Fruit fly (Drosophila melanogaster) whole organism, wandering third instar larva: ENCODE results near the gene CG4161.

Experiments
- Abd-B ChIP-seq: fragments of >200 bp; optimal IDR thresholded peaks from 2 replicates; lab custom pipeline; 2017; ENCODE audit warnings: missing biosample characterization, missing genetic modification characterization
- CG32264 ChIP-seq: fragments of 200-800 bp; sonication (Bioruptor generic); optimal IDR thresholded peaks from 2 replicates; lab custom pipeline; 2016; ENCODE audit warnings: missing biosample characterization, missing genetic modification characterization
- CG9705 ChIP-seq: fragments of 200-800 bp; sonication (Bioruptor generic); optimal IDR thresholded peaks from 2 replicates; lab custom pipeline; 2018; ENCODE audit warnings: missing biosample characterization, mild to moderate bottlenecking, missing genetic modification characterization
- CrebA ChIP-seq: fragments of 200-800 bp; sonication (Bioruptor generic); optimal IDR thresholded peaks from 2 replicates; lab custom pipeline; 2016; ENCODE audit warnings: missing biosample characterization, mild to moderate bottlenecking, missing genetic modification characterization, borderline replicate concordance
- Dfd ChIP-seq: fragments of >200 bp; optimal IDR thresholded peaks from 2 replicates; lab custom pipeline; 2017; ENCODE audit warnings: missing biosample characterization, missing genetic modification characterization
- Dif ChIP-seq: fragments of 200-275, 200-300 bp; sonication (Bioruptor generic); optimal IDR thresholded peaks from 2 replicates; lab custom pipeline; 2018; ENCODE audit warnings: missing biosample characterization, missing genetic modification characterization; ENCODE audit not compliant: partially characterized antibody
- GATAd ChIP-seq: sonication (Bioruptor generic); optimal IDR thresholded peaks from 2 replicates; lab custom pipeline; 2016; ENCODE audit warnings: missing biosample characterization, missing genetic modification characterization
- HLH106 ChIP-seq: fragments of 200-800 bp; optimal IDR thresholded peaks from 3 replicates; lab custom pipeline; 2019; ENCODE audit warnings: missing biosample characterization, mild to moderate bottlenecking, missing genetic modification characterization, moderate library complexity
- Hnf4 ChIP-seq: fragments of 200-800 bp; sonication (Bioruptor generic); optimal IDR thresholded peaks from 2 replicates; lab custom pipeline; 2016; ENCODE audit warnings: missing biosample characterization, mild to moderate bottlenecking, missing genetic modification characterization
- Hr78 ChIP-seq: fragments of >200 bp; optimal IDR thresholded peaks from 2 replicates; lab custom pipeline; 2017; ENCODE audit warnings: missing biosample characterization, missing genetic modification characterization
- Hr83 ChIP-seq: fragments of 200-300 bp; sonication (Bioruptor generic); optimal IDR thresholded peaks from 2 replicates; lab custom pipeline; 2016; ENCODE audit warnings: missing biosample characterization, mild to moderate bottlenecking, missing genetic modification characterization, moderate library complexity; ENCODE audit not compliant: poor library complexity, severe bottlenecking
- Jra ChIP-seq: sonication (Bioruptor generic); optimal IDR thresholded peaks from 2 replicates; lab custom pipeline; 2016; ENCODE audit warnings: missing biosample characterization, missing genetic modification characterization
- Mio ChIP-seq: sonication (Bioruptor generic); optimal IDR thresholded peaks from 2 replicates; lab custom pipeline; 2016; ENCODE audit warnings: missing biosample characterization, missing genetic modification characterization
- Myc ChIP-seq: fragments of >200 bp; optimal IDR thresholded peaks from 2 replicates; lab custom pipeline; 2017
- N ChIP-seq: fragments of >200 bp; optimal IDR thresholded peaks from 2 replicates; lab custom pipeline; 2018; ENCODE audit warnings: missing biosample characterization, missing external identifiers, missing genetic modification characterization
- OdsH ChIP-seq: fragments of 200-800 bp; sonication (Bioruptor generic); optimal IDR thresholded peaks from 2 replicates; lab custom pipeline; 2016; ENCODE audit warnings: missing biosample characterization, mild to moderate bottlenecking, missing genetic modification characterization
- Rel ChIP-seq, 2 experiments: fragments of 200-800 bp; sonication (Bioruptor generic) in 1 of 2; optimal IDR thresholded peaks; 2 replicates in 1 of 2; 3 replicates in 1 of 2; lab custom pipeline; 2016 to 2019; ENCODE audit warnings: mild to moderate bottlenecking in 2 of 2, missing biosample characterization in 2 of 2, missing genetic modification characterization in 2 of 2, moderate library complexity in 1 of 2
- Sp1 ChIP-seq: fragments of 200-800 bp; sonication (Bioruptor generic); optimal IDR thresholded peaks from 3 replicates; lab custom pipeline; 2019; ENCODE audit warnings: missing biosample characterization, mild to moderate bottlenecking, missing genetic modification characterization, moderate library complexity
- Vsx2 ChIP-seq: fragments of 200-300, 225-300 bp; sonication (Bioruptor generic); optimal IDR thresholded peaks from 2 replicates; lab custom pipeline; 2018; ENCODE audit warnings: missing biosample characterization, missing genetic modification characterization; ENCODE audit not compliant: partially characterized antibody
- br ChIP-seq: fragments of 200-800 bp; sonication (Bioruptor generic); optimal IDR thresholded peaks from 2 replicates; lab custom pipeline; 2016; ENCODE audit warnings: missing biosample characterization, missing genetic modification characterization
- brk ChIP-seq: fragments of 200-800 bp; sonication (Bioruptor generic); optimal IDR thresholded peaks from 2 replicates; lab custom pipeline; 2016; ENCODE audit warnings: missing biosample characterization, mild to moderate bottlenecking, missing genetic modification characterization
- dl ChIP-seq, 2 experiments: fragments of 175-275, 200-275 bp in 1 of 2; fragments of 200-275 bp in 1 of 2; sonication (Bioruptor generic); optimal IDR thresholded peaks; lab custom pipeline; 2018; ENCODE audit warnings: mild to moderate bottlenecking in 2 of 2, missing biosample characterization in 2 of 2, missing genetic modification characterization in 2 of 2, moderate library complexity in 2 of 2; ENCODE audit not compliant: partially characterized antibody in 2 of 2, insufficient read depth in 1 of 2
- dmrt93B ChIP-seq: fragments of 200-800 bp; sonication (Bioruptor generic); optimal IDR thresholded peaks from 2 replicates; lab custom pipeline; 2018; ENCODE audit warnings: missing biosample characterization, mild to moderate bottlenecking, missing genetic modification characterization
- dsf ChIP-seq: sonication (Bioruptor generic); optimal IDR thresholded peaks from 2 replicates; lab custom pipeline; 2016; ENCODE audit warnings: missing biosample characterization, missing genetic modification characterization, borderline replicate concordance
- ey ChIP-seq: fragments of 200-800 bp; sonication (Bioruptor generic); optimal IDR thresholded peaks from 2 replicates; lab custom pipeline; 2016; ENCODE audit warnings: missing biosample characterization, missing genetic modification characterization
- foxo ChIP-seq, 2 experiments: fragments of 200-800 bp; sonication (Bioruptor generic); optimal IDR thresholded peaks; 2 replicates in 1 of 2; 3 replicates in 1 of 2; lab custom pipeline; 2016 to 2017; ENCODE audit warnings: missing biosample characterization in 2 of 2, missing genetic modification characterization in 2 of 2
- fru ChIP-seq: fragments of 200-800 bp; sonication (Bioruptor generic); optimal IDR thresholded peaks from 3 replicates; lab custom pipeline; 2016; ENCODE audit warnings: missing biosample characterization, mild to moderate bottlenecking, missing genetic modification characterization
- h ChIP-seq: fragments of 200-800 bp; sonication (Bioruptor generic); optimal IDR thresholded peaks from 3 replicates; lab custom pipeline; 2016; ENCODE audit warnings: missing biosample characterization, mild to moderate bottlenecking, missing genetic modification characterization
- jim ChIP-seq: fragments of 175-275, 200-325 bp; sonication (Bioruptor generic); optimal IDR thresholded peaks from 2 replicates; lab custom pipeline; 2016; ENCODE audit warnings: missing biosample characterization, mild to moderate bottlenecking, missing genetic modification characterization
- lola ChIP-seq: fragments of >200 bp; optimal IDR thresholded peaks from 2 replicates; lab custom pipeline; 2017; ENCODE audit warnings: missing biosample characterization, missing genetic modification characterization
- pan ChIP-seq: fragments of >200 bp; optimal IDR thresholded peaks from 2 replicates; lab custom pipeline; 2017
- psq ChIP-seq: fragments of 200-800 bp; sonication (Bioruptor generic); optimal IDR thresholded peaks from 3 replicates; lab custom pipeline; 2017; ENCODE audit warnings: missing biosample characterization, mild to moderate bottlenecking, missing genetic modification characterization, moderate library complexity
- rgr ChIP-seq: fragments of 200-800 bp; sonication (Bioruptor generic); optimal IDR thresholded peaks from 3 replicates; lab custom pipeline; 2016; ENCODE audit warnings: missing biosample characterization, mild to moderate bottlenecking, missing genetic modification characterization
- sage ChIP-seq: fragments of 200-800 bp; sonication (Bioruptor generic); optimal IDR thresholded peaks from 2 replicates; lab custom pipeline; 2016; ENCODE audit warnings: missing biosample characterization, mild to moderate bottlenecking, missing genetic modification characterization
- sv ChIP-seq: fragments of 200-800 bp; sonication (Bioruptor generic); optimal IDR thresholded peaks from 3 replicates; lab custom pipeline; 2016; ENCODE audit warnings: missing biosample characterization, missing genetic modification characterization
- tai ChIP-seq: sonication (Bioruptor generic); optimal IDR thresholded peaks from 2 replicates; lab custom pipeline; 2016; ENCODE audit warnings: missing biosample characterization, missing genetic modification characterization
- usp ChIP-seq: fragments of >200 bp; optimal IDR thresholded peaks from 2 replicates; lab custom pipeline; 2017; ENCODE audit warnings: missing biosample characterization, missing genetic modification characterization
- woc ChIP-seq: sonication (Bioruptor generic); optimal IDR thresholded peaks from 2 replicates; lab custom pipeline; 2016; ENCODE audit warnings: missing biosample characterization, mild to moderate bottlenecking, missing genetic modification characterization

CG4161 gene

DNA sequence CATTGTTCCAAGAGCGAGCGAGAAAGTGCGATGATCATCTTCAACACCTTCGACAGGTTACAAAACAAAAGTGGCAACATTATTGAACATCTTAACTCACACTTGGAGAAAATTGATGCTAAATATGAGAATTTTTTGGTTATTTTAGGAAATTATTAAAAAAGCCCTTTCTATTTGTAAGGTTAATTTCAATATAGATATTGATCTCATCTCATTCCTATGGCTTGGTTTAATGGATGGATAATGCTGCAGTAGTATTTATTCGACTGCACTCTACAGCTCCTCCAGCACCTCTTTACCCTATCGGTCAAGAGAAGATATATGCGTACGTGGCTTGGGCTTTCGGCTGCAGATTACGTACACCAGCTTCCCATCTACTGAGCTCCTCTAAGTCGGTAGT is 46.4 kb upstream of the CG4161 start:
- TF ChIP-seq Rel (GFP tag; optimal IDR thresholded peaks at IDR 0.05; lab: Kevin White, UChicago): no peak
- TF ChIP-seq Rel (tag; optimal IDR thresholded peaks at IDR 0.05; lab: Kevin White, UChicago): no peak
- TF ChIP-seq br (GFP tag; lab: Kevin White, UChicago): peak; percentile 26
- no peak for TF ChIP-seq Jra (GFP tag; lab: Kevin White, UChicago)
- no peak for TF ChIP-seq sv (GFP tag; lab: Kevin White, UChicago)
- TF ChIP-seq dsf (GFP tag; lab: Kevin White, UChicago): no peak
- no peak for TF ChIP-seq Hr78 (GFP tag; lab: Kevin White, UChicago)
- no peak for TF ChIP-seq usp (GFP tag; lab: Kevin White, UChicago)
- TF ChIP-seq Abd-B (GFP tag; lab: Kevin White, UChicago): no peak
- TF ChIP-seq lola: no peak
- no peak for TF ChIP-seq CrebA
- TF ChIP-seq Mio (GFP tag; lab: Kevin White, UChicago): no peak
- TF ChIP-seq Vsx2 (GFP tag; lab: Kevin White, UChicago): no peak
- TF ChIP-seq Sp1 (GFP tag; lab: Kevin White, UChicago): peak; percentile 28
- no peak for TF ChIP-seq pan (lab: Kevin White, UChicago)
- TF ChIP-seq GATAd (GFP tag; lab: Kevin White, UChicago): no peak
- peak; percentile 59 for TF ChIP-seq rgr
- peak; percentile 63 for TF ChIP-seq ey (GFP tag; lab: Kevin White, UChicago)
- TF ChIP-seq CG32264 (GFP tag; lab: Kevin White, UChicago): peak; percentile 53
- TF ChIP-seq Hnf4: no peak
- no peak for TF ChIP-seq Hr83 (GFP tag; lab: Kevin White, UChicago)
- TF ChIP-seq fru (GFP tag; lab: Kevin White, UChicago): peak; percentile 64
- no peak for TF ChIP-seq sage (GFP tag; lab: Kevin White, UChicago)
- TF ChIP-seq tai (GFP tag; lab: Kevin White, UChicago): no peak
- no peak for TF ChIP-seq CG9705 (GFP tag; lab: Kevin White, UChicago)
- TF ChIP-seq Dif (GFP tag; lab: Kevin White, UChicago): no peak
- peak; percentile 76 for TF ChIP-seq h (GFP tag; lab: Kevin White, UChicago)
- no peak for TF ChIP-seq psq (GFP tag; lab: Kevin White, UChicago)
- peak; percentile 45 for TF ChIP-seq brk
- no peak for TF ChIP-seq jim (GFP tag; lab: Kevin White, UChicago)
- TF ChIP-seq foxo (GFP tag; optimal IDR thresholded peaks at IDR 0.05; lab: Kevin White, UChicago): peak in 1 of 2 experiments; percentile 63
- no peak for TF ChIP-seq woc (GFP tag; lab: Kevin White, UChicago)
- no peak for TF ChIP-seq N (GFP tag; lab: Kevin White, UChicago)
- peak; percentile 65 for TF ChIP-seq OdsH
- TF ChIP-seq Myc (lab: Kevin White, UChicago): no peak
- peak; percentile 18 for TF ChIP-seq dmrt93B
- no peak for TF ChIP-seq dl (GFP tag; optimal IDR thresholded peaks at IDR 0.05; lab: Kevin White, UChicago; ENCODE audit: insufficient read depth in 1 of 2, partially characterized antibody in 2 of 2)
- no peak for TF ChIP-seq Dfd (GFP tag; lab: Kevin White, UChicago)
- TF ChIP-seq HLH106 (tag; lab: Kevin White, UChicago): peak; percentile 57
- TF ChIP-seq, all 38 proteins: peak for 12

DNA sequence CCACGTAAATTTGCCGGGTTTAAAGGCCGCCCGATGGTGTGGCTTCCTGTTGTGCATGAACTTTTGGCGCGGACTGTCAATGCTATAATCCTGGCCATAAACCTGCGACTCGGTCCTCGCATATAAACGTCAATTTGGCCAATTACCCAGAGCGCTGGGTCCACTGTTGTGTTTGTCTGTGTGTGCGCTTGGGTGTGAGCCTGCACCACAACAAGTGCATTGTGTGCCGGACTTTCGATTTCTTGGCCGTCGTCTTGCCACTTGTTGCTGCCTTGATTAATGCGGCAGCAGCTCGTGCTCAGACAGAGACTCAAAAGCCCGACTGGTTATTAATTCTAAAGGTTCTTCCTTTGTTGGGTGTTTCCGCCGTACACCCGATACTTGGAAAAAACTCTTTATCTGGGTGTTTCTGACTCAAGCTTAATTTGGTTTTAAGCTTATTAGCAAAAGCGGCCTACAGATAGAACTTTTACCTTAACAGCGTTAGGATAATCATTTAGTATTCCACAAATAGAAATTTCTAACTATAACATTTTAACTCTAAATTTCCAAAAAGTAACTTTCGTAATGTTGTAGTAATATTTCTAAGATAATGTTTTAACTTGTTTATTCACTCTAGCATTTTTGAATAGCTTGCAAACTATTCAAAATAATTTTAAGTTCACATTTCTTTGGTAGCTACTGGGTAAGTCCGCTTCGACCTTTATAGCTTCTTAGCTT is 45.1 kb upstream of the CG4161 start:
- TF ChIP-seq HLH106 (tag; lab: Kevin White, UChicago): peak; percentile 39
- TF ChIP-seq sv (GFP tag; lab: Kevin White, UChicago): no peak
- TF ChIP-seq Dfd (GFP tag; lab: Kevin White, UChicago): no peak
- no peak for TF ChIP-seq jim (GFP tag; lab: Kevin White, UChicago)
- TF ChIP-seq Vsx2 (GFP tag; lab: Kevin White, UChicago): peak; percentile 75
- no peak for TF ChIP-seq Dif (GFP tag; lab: Kevin White, UChicago)
- TF ChIP-seq usp (GFP tag; lab: Kevin White, UChicago): no peak
- TF ChIP-seq Sp1 (GFP tag; lab: Kevin White, UChicago): peak; percentile 52
- TF ChIP-seq sage (GFP tag; lab: Kevin White, UChicago): no peak
- TF ChIP-seq Hr78 (GFP tag; lab: Kevin White, UChicago): no peak
- no peak for TF ChIP-seq CrebA
- no peak for TF ChIP-seq CG9705 (GFP tag; lab: Kevin White, UChicago)
- TF ChIP-seq Hr83 (GFP tag; lab: Kevin White, UChicago): no peak
- TF ChIP-seq lola: no peak
- no peak for TF ChIP-seq Mio (GFP tag; lab: Kevin White, UChicago)
- peak; percentile 30 for TF ChIP-seq dmrt93B
- peak; percentile 73 for TF ChIP-seq woc (GFP tag; lab: Kevin White, UChicago)
- TF ChIP-seq ey (GFP tag; lab: Kevin White, UChicago): peak; percentile 45
- TF ChIP-seq pan (lab: Kevin White, UChicago): peak; percentile 2
- peak; percentile 46 for TF ChIP-seq fru (GFP tag; lab: Kevin White, UChicago)
- peak; percentile 21 for TF ChIP-seq psq (GFP tag; lab: Kevin White, UChicago)
- no peak for TF ChIP-seq dsf (GFP tag; lab: Kevin White, UChicago)
- TF ChIP-seq rgr: no peak
- peak; percentile 30 for TF ChIP-seq OdsH
- TF ChIP-seq Rel (GFP tag; optimal IDR thresholded peaks at IDR 0.05; lab: Kevin White, UChicago): no peak
- TF ChIP-seq Rel (tag; optimal IDR thresholded peaks at IDR 0.05; lab: Kevin White, UChicago): no peak
- TF ChIP-seq dl (GFP tag; optimal IDR thresholded peaks at IDR 0.05; lab: Kevin White, UChicago; ENCODE audit: insufficient read depth in 1 of 2, partially characterized antibody in 2 of 2): no peak
- no peak for TF ChIP-seq CG32264 (GFP tag; lab: Kevin White, UChicago)
- peak in 1 of 2 experiments; percentile 37 for TF ChIP-seq foxo (GFP tag; optimal IDR thresholded peaks at IDR 0.05; lab: Kevin White, UChicago)
- TF ChIP-seq GATAd (GFP tag; lab: Kevin White, UChicago): no peak
- TF ChIP-seq Hnf4: peak; percentile 23
- TF ChIP-seq brk: no peak
- no peak for TF ChIP-seq Abd-B (GFP tag; lab: Kevin White, UChicago)
- no peak for TF ChIP-seq tai (GFP tag; lab: Kevin White, UChicago)
- peak; percentile 7 for TF ChIP-seq br (GFP tag; lab: Kevin White, UChicago)
- no peak for TF ChIP-seq Myc (lab: Kevin White, UChicago)
- TF ChIP-seq h (GFP tag; lab: Kevin White, UChicago): peak; percentile 30
- TF ChIP-seq, all 38 proteins: peak for 14
